Worm (Caenorhabditis elegans): ENCODE results near the gene Y62H9A.13.

Y62H9A.13 gene

DNA sequence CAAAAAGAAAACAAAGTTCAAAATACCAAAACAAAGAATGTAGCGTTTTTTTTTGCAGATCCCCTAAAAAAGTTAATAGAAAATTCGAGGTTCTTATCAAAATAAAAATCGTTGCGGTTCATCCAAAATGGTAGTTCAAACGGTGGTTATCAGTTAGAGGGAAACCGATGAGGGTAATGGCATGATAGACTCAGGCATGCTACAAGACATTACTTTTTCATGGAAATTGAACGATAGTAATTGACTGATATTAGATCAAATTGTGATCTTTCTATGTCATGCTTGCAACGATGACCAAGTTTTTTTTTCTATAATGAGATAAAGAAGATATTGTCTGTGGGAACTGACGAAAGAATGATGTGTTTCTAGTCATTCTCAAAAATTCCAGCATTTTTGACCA, 47.8 kb downstream of the Y62H9A.13 start:
- TF ChIP-seq dao-5 (tag; optimal IDR thresholded peaks at IDR 0.05) (no peak), him-1 (tag; optimal IDR thresholded peaks at IDR 0.05) (no peak), W03F9.2 (tag; optimal IDR thresholded peaks at IDR 0.05) (no peak)

DNA sequence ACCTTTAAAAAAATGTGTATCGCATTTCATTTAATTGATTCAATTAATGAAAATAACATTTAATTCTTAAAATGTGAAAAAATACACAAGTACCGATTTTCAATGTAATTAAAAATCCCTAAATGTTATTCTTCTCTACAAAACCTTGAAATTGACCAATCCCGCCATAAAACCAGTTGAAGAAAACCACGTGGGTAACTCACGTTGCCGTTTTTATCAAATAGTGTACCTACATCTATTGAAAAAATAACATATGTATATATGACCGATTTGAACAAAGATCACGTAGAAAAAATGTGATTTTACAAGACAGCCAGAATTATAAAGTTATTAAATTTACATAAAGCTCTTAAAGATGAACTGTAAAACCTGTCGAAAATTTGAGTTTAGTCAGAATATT, 48.4 kb downstream of the Y62H9A.13 start:
- TF ChIP-seq W03F9.2 (tag; optimal IDR thresholded peaks at IDR 0.05), result no peak
- no peak for TF ChIP-seq him-1 (tag; optimal IDR thresholded peaks at IDR 0.05)
- TF ChIP-seq dao-5 (tag; optimal IDR thresholded peaks at IDR 0.05), result no peak

ce11 chrX:11965663-11966304, 49.0 kb downstream of the Y62H9A.13 start, which contains the start of gene sams-1:
Gene sams-1, plus strand, starts transcription at chrX:11965962.
- TF ChIP-seq dao-5 (tag; optimal IDR thresholded peaks at IDR 0.05) (no peak), him-1 (tag; optimal IDR thresholded peaks at IDR 0.05) (no peak)

ce11 chrX:11967034-11967433, 50.2 kb downstream of the Y62H9A.13 start:
- no peak for TF ChIP-seq him-1 (tag; optimal IDR thresholded peaks at IDR 0.05)
- TF ChIP-seq W03F9.2 (tag; optimal IDR thresholded peaks at IDR 0.05), result no peak
- TF ChIP-seq dao-5 (tag; optimal IDR thresholded peaks at IDR 0.05), result no peak

Measured in whole organism, L4/young adult.